Worm (Caenorhabditis elegans): ENCODE data around the gene fbxa-85.

- TF ChIP-seq pqm-1 (tag; optimal IDR thresholded peaks at IDR 0.05): no peak
- TF ChIP-seq ztf-4 (tag; optimal IDR thresholded peaks at IDR 0.05): no peak
- TF ChIP-seq nhr-76 (tag; optimal IDR thresholded peaks at IDR 0.05): no peak
- no peak for TF ChIP-seq ama-1 (optimal IDR thresholded peaks at IDR 0.05)
Observed at ce11 chrV:17292740-17293139, 33.8 kb downstream of the fbxa-85 start.
